Fruit fly (Drosophila melanogaster) whole organism, embryonic: ENCODE results near the gene fig.

Experiments used
- Abd-B ChIP-seq: fragments of 200-800 bp; sonication (Bioruptor generic); optimal IDR thresholded peaks from 2 replicates; lab custom pipeline; 2018; ENCODE audit warnings: missing biosample characterization, mild to moderate bottlenecking, missing genetic modification characterization, moderate library complexity
- Aef1 ChIP-seq: fragments of 200-800 bp; sonication (Bioruptor generic); IDR thresholded peaks from 3 replicates; pipeline ENCODE4 v1.3.6; 2022; ENCODE audit warnings: missing biosample characterization, missing genetic modification characterization
- CG10462 ChIP-seq: fragments of 200-800 bp; sonication (Bioruptor generic); optimal IDR thresholded peaks from 2 replicates; lab custom pipeline; 2016; ENCODE audit warnings: missing biosample characterization, missing genetic modification characterization
- CG10543 ChIP-seq: fragments of 200-800 bp; sonication (Bioruptor generic); optimal IDR thresholded peaks from 3 replicates; lab custom pipeline; 2017; ENCODE audit warnings: missing biosample characterization, mild to moderate bottlenecking, missing genetic modification characterization, moderate library complexity
- CG12219 ChIP-seq: fragments of 200-800 bp; sonication (Bioruptor generic); optimal IDR thresholded peaks from 3 replicates; lab custom pipeline; 2018; ENCODE audit warnings: missing biosample characterization, mild to moderate bottlenecking, missing genetic modification characterization
- CG1529 ChIP-seq: fragments of 200-800 bp; sonication (Bioruptor generic); optimal IDR thresholded peaks from 3 replicates; lab custom pipeline; 2018; ENCODE audit warnings: missing biosample characterization, missing genetic modification characterization
- CG17186 ChIP-seq: fragments of 200-800 bp; sonication (Bioruptor generic); optimal IDR thresholded peaks from 3 replicates; lab custom pipeline; 2017; ENCODE audit warnings: missing biosample characterization, missing genetic modification reagents, missing genetic modification characterization
- CG18262 ChIP-seq: fragments of 200-800 bp; optimal IDR thresholded peaks from 3 replicates; lab custom pipeline; 2019; ENCODE audit warnings: missing biosample characterization, mild to moderate bottlenecking, missing genetic modification characterization, moderate library complexity
- CG18476 ChIP-seq: fragments of 200-800 bp; sonication (Bioruptor generic); optimal IDR thresholded peaks from 2 replicates; lab custom pipeline; 2016; ENCODE audit warnings: missing biosample characterization, mild to moderate bottlenecking, missing genetic modification characterization
- CG32532 ChIP-seq: fragments of 200-800 bp; sonication (Bioruptor generic); IDR thresholded peaks from 2 replicates; pipeline ENCODE4 v1.3.6; 2022; ENCODE audit warnings: missing biosample characterization, missing genetic modification characterization
- CG34376 ChIP-seq: fragments of 200-800 bp; sonication (Bioruptor generic); optimal IDR thresholded peaks from 2 replicates; lab custom pipeline; 2018; ENCODE audit warnings: missing biosample characterization, mild to moderate bottlenecking, missing genetic modification characterization
- CG3995 ChIP-seq: fragments of 200-800 bp; sonication (Bioruptor generic); optimal IDR thresholded peaks from 3 replicates; lab custom pipeline; 2016; ENCODE audit warnings: missing biosample characterization, missing genetic modification characterization
- CG4282 ChIP-seq: fragments of 200-800 bp; sonication (Bioruptor generic); optimal IDR thresholded peaks from 2 replicates; lab custom pipeline; 2016; ENCODE audit warnings: missing biosample characterization, missing genetic modification characterization
- CG4820 ChIP-seq: fragments of 200-800 bp; sonication (Bioruptor generic); optimal IDR thresholded peaks from 3 replicates; lab custom pipeline; 2016; ENCODE audit warnings: missing biosample characterization, missing genetic modification characterization
- CG6272 ChIP-seq: fragments of 200-800 bp; sonication (Bioruptor generic); IDR thresholded peaks from 2 replicates; pipeline ENCODE4 v1.3.6; 2022; ENCODE audit warnings: missing biosample characterization, missing genetic modification characterization
- CG6765 ChIP-seq: fragments of 200-800 bp; sonication (Bioruptor generic); optimal IDR thresholded peaks from 3 replicates; lab custom pipeline; 2017; ENCODE audit warnings: missing biosample characterization, mild to moderate bottlenecking, missing genetic modification characterization
- CG8944 ChIP-seq: fragments of 200-800 bp; sonication (Bioruptor generic); optimal IDR thresholded peaks from 3 replicates; lab custom pipeline; 2016; ENCODE audit warnings: missing biosample characterization, missing genetic modification characterization
- CG9215 ChIP-seq: fragments of 200-800 bp; sonication (Bioruptor generic); IDR thresholded peaks from 2 replicates; pipeline ENCODE4 v1.3.6; 2022; ENCODE audit warnings: missing biosample characterization, missing genetic modification characterization
- CG9437 ChIP-seq: fragments of 200-800 bp; sonication (Bioruptor generic); optimal IDR thresholded peaks from 2 replicates; lab custom pipeline; 2018; ENCODE audit warnings: missing biosample characterization, mild to moderate bottlenecking, missing genetic modification characterization
- CkIIα-i1 ChIP-seq: fragments of 200-800 bp; sonication (Bioruptor generic); IDR thresholded peaks from 2 replicates; pipeline ENCODE4 v1.3.6; 2022; ENCODE audit warnings: missing biosample characterization, missing genetic modification characterization
- CoRest ChIP-seq: fragments of 200-800 bp; sonication (Bioruptor generic); optimal IDR thresholded peaks from 3 replicates; lab custom pipeline; 2018; ENCODE audit warnings: missing biosample characterization, mild to moderate bottlenecking, missing genetic modification characterization, moderate library complexity
- ERR ChIP-seq: fragments of 200-800 bp; sonication (Bioruptor generic); optimal IDR thresholded peaks from 2 replicates; lab custom pipeline; 2016; ENCODE audit warnings: missing biosample characterization, missing genetic modification characterization
- Gsc ChIP-seq: fragments of 200-800 bp; sonication (Bioruptor generic); IDR thresholded peaks from 2 replicates; pipeline ENCODE4 v1.3.6; 2022; ENCODE audit warnings: missing biosample characterization, missing genetic modification characterization
- H15 ChIP-seq: fragments of 200-800 bp; sonication (Bioruptor generic); IDR thresholded peaks from 3 replicates; pipeline ENCODE4 v1.3.6; 2022; ENCODE audit warnings: missing biosample characterization, missing genetic modification characterization
- Oaz ChIP-seq: fragments of 200-800 bp; sonication (Bioruptor generic); IDR thresholded peaks from 2 replicates; pipeline ENCODE4 v1.3.6; 2022; ENCODE audit warnings: missing biosample characterization, missing genetic modification characterization
- Ptx1 ChIP-seq: fragments of 200-800 bp; sonication (Bioruptor generic); IDR thresholded peaks from 2 replicates; pipeline ENCODE4 v1.3.6; 2022; ENCODE audit warnings: missing biosample characterization, missing genetic modification characterization
- Sin3A ChIP-seq: fragments of >200 bp; optimal IDR thresholded peaks from 2 replicates; lab custom pipeline; 2018
- TFAM ChIP-seq: fragments of 200-800 bp; sonication (Bioruptor generic); optimal IDR thresholded peaks from 2 replicates; lab custom pipeline; 2017; ENCODE audit warnings: missing biosample characterization, missing genetic modification characterization, inconsistent platforms
- az2 ChIP-seq: fragments of 200-800 bp; sonication (Bioruptor generic); optimal IDR thresholded peaks from 3 replicates; lab custom pipeline; 2016; ENCODE audit warnings: missing biosample characterization, missing genetic modification characterization
- exex ChIP-seq: fragments of 200-800 bp; sonication (Bioruptor generic); optimal IDR thresholded peaks from 4 replicates; lab custom pipeline; 2018; ENCODE audit warnings: missing biosample characterization, mild to moderate bottlenecking, missing genetic modification characterization, moderate library complexity
- ftz-f1 ChIP-seq: fragments of 200-800 bp; sonication (Bioruptor generic); optimal IDR thresholded peaks from 2 replicates; lab custom pipeline; 2016; ENCODE audit warnings: missing biosample characterization, missing genetic modification characterization
- ham ChIP-seq: fragments of 200-800 bp; sonication (Bioruptor generic); IDR thresholded peaks from 2 replicates; pipeline ENCODE4 v1.3.6; 2022; ENCODE audit warnings: missing biosample characterization, missing genetic modification characterization
- hkb ChIP-seq, 2 experiments: fragments of 200-800 bp in 1 of 2; fragments of >200 bp in 1 of 2; sonication (Bioruptor generic) in 1 of 2; IDR thresholded peaks in 1 of 2; optimal IDR thresholded peaks in 1 of 2; 2 replicates each; pipeline versions ENCODE4 v1.3.6 to Lab custom; 2017 to 2022; ENCODE audit warnings: missing biosample characterization in 1 of 2, missing genetic modification characterization in 1 of 2
- ind ChIP-seq: fragments of 200-800 bp; sonication (Bioruptor generic); optimal IDR thresholded peaks from 3 replicates; lab custom pipeline; 2016; ENCODE audit warnings: missing biosample characterization, missing genetic modification characterization
- inv ChIP-seq: fragments of 200-800 bp; sonication (Bioruptor generic); IDR thresholded peaks from 2 replicates; pipeline ENCODE4 v1.3.6; 2022; ENCODE audit warnings: missing biosample characterization, missing genetic modification characterization; ENCODE audit not compliant: partially characterized antibody
- jumu ChIP-seq: fragments of 200-800 bp; sonication (Bioruptor generic); optimal IDR thresholded peaks from 3 replicates; lab custom pipeline; 2016; ENCODE audit warnings: missing biosample characterization, missing genetic modification characterization
- nerfin-2 ChIP-seq: fragments of 200-800 bp; sonication (Bioruptor generic); IDR thresholded peaks from 2 replicates; pipeline ENCODE4 v1.3.6; 2022; ENCODE audit warnings: missing biosample characterization, missing genetic modification characterization; ENCODE audit not compliant: partially characterized antibody
- phol ChIP-seq: fragments of 200-800 bp; sonication (Bioruptor generic); optimal IDR thresholded peaks from 3 replicates; lab custom pipeline; 2018; ENCODE audit warnings: missing biosample characterization, mild to moderate bottlenecking, missing genetic modification characterization, moderate library complexity
- shn ChIP-seq: fragments of 200-800 bp; sonication (Bioruptor generic); optimal IDR thresholded peaks from 3 replicates; lab custom pipeline; 2016; ENCODE audit warnings: missing biosample characterization, missing genetic modification characterization
- slou ChIP-seq: fragments of 200-800 bp; sonication (Bioruptor generic); optimal IDR thresholded peaks from 3 replicates; lab custom pipeline; 2016; ENCODE audit warnings: missing biosample characterization, missing genetic modification characterization
- slp2 ChIP-seq: fragments of 200-800 bp; sonication (Bioruptor generic); optimal IDR thresholded peaks from 2 replicates; lab custom pipeline; 2016; ENCODE audit warnings: missing biosample characterization, missing genetic modification characterization
- so ChIP-seq: fragments of 200-800 bp; sonication (Bioruptor generic); IDR thresholded peaks from 3 replicates; pipeline ENCODE4 v1.3.6; 2022; ENCODE audit warnings: missing biosample characterization, missing genetic modification characterization
- sqz ChIP-seq: fragments of 200-800 bp; sonication (Bioruptor generic); optimal IDR thresholded peaks from 3 replicates; lab custom pipeline; 2018; ENCODE audit warnings: missing biosample characterization, mild to moderate bottlenecking, missing genetic modification characterization
- sr ChIP-seq: fragments of 200-800 bp; sonication (Bioruptor generic); IDR thresholded peaks from 3 replicates; pipeline ENCODE4 v1.3.6; 2022; ENCODE audit warnings: missing biosample characterization, missing genetic modification characterization
- stwl ChIP-seq: fragments of 200-800 bp; sonication (Bioruptor generic); optimal IDR thresholded peaks from 3 replicates; lab custom pipeline; 2018; ENCODE audit warnings: missing biosample characterization, mild to moderate bottlenecking, missing genetic modification characterization, moderate library complexity
- tna ChIP-seq: fragments of 200-800 bp; sonication (Bioruptor generic); IDR thresholded peaks from 2 replicates; pipeline ENCODE4 v1.3.6; 2022; ENCODE audit warnings: missing biosample characterization, missing genetic modification characterization; ENCODE audit not compliant: partially characterized antibody
- trem ChIP-seq: fragments of 200-800 bp; optimal IDR thresholded peaks from 3 replicates; lab custom pipeline; 2019; ENCODE audit warnings: missing biosample characterization, mild to moderate bottlenecking, missing genetic modification characterization, moderate library complexity
- usp ChIP-seq: fragments of >200 bp; optimal IDR thresholded peaks from 2 replicates; lab custom pipeline; 2017; ENCODE audit warnings: missing biosample characterization, missing genetic modification characterization
- vfl ChIP-seq: fragments of 200-800 bp; sonication (Bioruptor generic); optimal IDR thresholded peaks from 2 replicates; lab custom pipeline; 2016; ENCODE audit warnings: missing biosample characterization, missing genetic modification characterization
- yki ChIP-seq: fragments of >200 bp; optimal IDR thresholded peaks from 3 replicates; lab custom pipeline; 2018
- zen2 ChIP-seq: fragments of 200-800 bp; sonication (Bioruptor generic); IDR thresholded peaks from 3 replicates; pipeline ENCODE4 v1.3.6; 2022; ENCODE audit warnings: missing biosample characterization, missing genetic modification characterization; ENCODE audit not compliant: partially characterized antibody

The fig gene

dm6 chr3R:29772090-29772794 lies 8.0 kb downstream of the fig start (continued):
- TF ChIP-seq vfl (GFP tag; lab: Kevin White, UChicago) (no peak), phol (tag; lab: Kevin White, UChicago) (peak; percentile 45), hkb (optimal IDR thresholded peaks at IDR 0.05; lab: Kevin White, UChicago) (no peak), hkb (GFP tag; IDR thresholded peaks at IDR 0.05; lab: Robert Waterston, UW) (no peak), CG18476 (no peak), CG34376 (GFP tag; lab: Kevin White, UChicago) (no peak), CG10462 (no peak), CG6272 (GFP tag; lab: Robert Waterston, UW) (peak; percentile 46), az2 (GFP tag; lab: Kevin White, UChicago) (peak; percentile 39), Oaz (GFP tag; lab: Robert Waterston, UW) (no peak), Aef1 (GFP tag; lab: Robert Waterston, UW) (0 out of 3 replicates have a peak, but pooled peaks have one; percentile 11), CG9437 (GFP tag; lab: Kevin White, UChicago) (peak; percentile 93), tna (GFP tag; lab: Robert Waterston, UW) (no peak), CG17186 (GFP tag; lab: Kevin White, UChicago) (no peak), CG9215 (GFP tag; lab: Robert Waterston, UW) (peak; percentile 32; the same call in 1 of the 2 replicates), CG1529 (GFP tag; lab: Kevin White, UChicago) (no peak), CG8944 (GFP tag; lab: Kevin White, UChicago) (peak; percentile 20), CkIIα-i1 (no peak), stwl (tag; lab: Kevin White, UChicago) (no peak), TFAM (GFP tag; lab: Kevin White, UChicago) (no peak), H15 (no peak), jumu (no peak), trem (tag; lab: Kevin White, UChicago) (no peak), Gsc (GFP tag; lab: Robert Waterston, UW) (no peak), sr (peak; percentile 32; the same call in 1 of the 3 replicates), exex (tag; lab: Kevin White, UChicago) (no peak), CG6765 (GFP tag; lab: Kevin White, UChicago) (no peak), so (no peak), ftz-f1 (GFP tag; lab: Kevin White, UChicago) (no peak), CG4282 (no peak), ham (GFP tag; lab: Robert Waterston, UW) (no peak), Sin3A (lab: Kevin White, UChicago) (no peak), ind (peak; percentile 13), Ptx1 (GFP tag; lab: Robert Waterston, UW) (0 out of 2 replicates have a peak, but pooled peaks have one; percentile 20), CG32532 (GFP tag; lab: Robert Waterston, UW) (no peak), ERR (GFP tag; lab: Kevin White, UChicago) (no peak), Abd-B (GFP tag; lab: Kevin White, UChicago) (peak; percentile 45), CG3995 (GFP tag; lab: Kevin White, UChicago) (peak; percentile 2), slp2 (GFP tag; lab: Kevin White, UChicago) (peak; percentile 13), CG18262 (tag; lab: Kevin White, UChicago) (peak; percentile 61), shn (no peak), yki (lab: Kevin White, UChicago) (peak; percentile 59), usp (GFP tag; lab: Kevin White, UChicago) (no peak), CoRest (tag; lab: Kevin White, UChicago) (peak; percentile 63), CG4820 (GFP tag; lab: Kevin White, UChicago) (peak; percentile 33), CG12219 (GFP tag; lab: Kevin White, UChicago) (no peak), inv (GFP tag; lab: Robert Waterston, UW) (no peak), slou (GFP tag; lab: Kevin White, UChicago) (no peak), CG10543 (peak; percentile 23), nerfin-2 (GFP tag; lab: Robert Waterston, UW) (peak; percentile 9; the same call in 1 of the 2 replicates), sqz (GFP tag; lab: Kevin White, UChicago) (no peak), zen2 (GFP tag; lab: Robert Waterston, UW) (no peak)
